Worm (Caenorhabditis elegans) whole organism, young adult: ENCODE data around the gene ugt-2.

Source experiments
- B0019.2 ChIP-seq: fragments of 200-800 bp; sonication (Bioruptor generic); conservative IDR thresholded peaks from 2 replicates; pipeline ENCODE4 v1.3.6; 2022; ENCODE audit warnings: missing genetic modification reagents, missing genetic modification characterization, missing compliant biosample characterization
- B0035.1 ChIP-seq: sonication (generic microtip); optimal IDR thresholded peaks from 2 replicates; lab custom pipeline; 2016; ENCODE audit warnings: missing genetic modification characterization, mild to moderate bottlenecking, missing compliant biosample characterization, missing genotype, missing genetic modification reagents
- B0261.1 ChIP-seq: sonication (generic microtip); optimal IDR thresholded peaks from 2 replicates; lab custom pipeline; 2016; ENCODE audit warnings: mild to moderate bottlenecking, missing genetic modification characterization, moderate library complexity, missing compliant biosample characterization
- D2030.7 ChIP-seq: fragments of 200-800 bp; sonication (Bioruptor generic); IDR thresholded peaks from 2 replicates; pipeline ENCODE4 v1.3.6; 2022; ENCODE audit warnings: missing genetic modification reagents, missing genetic modification characterization, missing compliant biosample characterization
- F10E7.11 ChIP-seq: sonication (generic microtip); optimal IDR thresholded peaks from 2 replicates; lab custom pipeline; 2017; ENCODE audit warnings: mild to moderate bottlenecking, missing genetic modification characterization, moderate library complexity, missing compliant biosample characterization
- F37B4.10 ChIP-seq: fragments of 200-800 bp; sonication (Bioruptor generic); IDR thresholded peaks from 2 replicates; pipeline ENCODE4 v1.3.6; 2022; ENCODE audit warnings: missing genetic modification characterization, missing compliant biosample characterization
- F55B11.4 ChIP-seq: sonication (generic microtip); optimal IDR thresholded peaks from 2 replicates; lab custom pipeline; 2016; ENCODE audit warnings: missing compliant biosample characterization, missing genetic modification characterization, borderline replicate concordance; ENCODE audit not compliant: insufficient read depth
- K12H6.12 ChIP-seq: fragments of 200-800 bp; sonication (Bioruptor generic); optimal IDR thresholded peaks from 2 replicates; lab custom pipeline; 2018; ENCODE audit warnings: mild to moderate bottlenecking, missing genetic modification characterization, missing compliant biosample characterization
- T07F8.4 ChIP-seq: sonication (generic microtip); optimal IDR thresholded peaks from 2 replicates; lab custom pipeline; 2016; ENCODE audit warnings: mild to moderate bottlenecking, missing genetic modification characterization, moderate library complexity, missing compliant biosample characterization
- T26A5.8 ChIP-seq: sonication (generic microtip); optimal IDR thresholded peaks from 2 replicates; lab custom pipeline; 2016; ENCODE audit warnings: missing genetic modification characterization, missing compliant biosample characterization
- Y53F4B.3 ChIP-seq: fragments of 200-800 bp; sonication (Bioruptor generic); IDR thresholded peaks from 2 replicates; pipeline ENCODE4 v1.3.6; 2022; ENCODE audit warnings: missing genetic modification reagents, missing genetic modification characterization, missing compliant biosample characterization
- Y95B8A.8 ChIP-seq: fragments of 200-800 bp; sonication (Bioruptor generic); IDR thresholded peaks from 2 replicates; pipeline ENCODE4 v1.3.6; 2022; ENCODE audit warnings: missing genetic modification reagents, missing genetic modification characterization, missing compliant biosample characterization
- akir-1 ChIP-seq: fragments of 200-800 bp; sonication (Bioruptor generic); optimal IDR thresholded peaks from 2 replicates; lab custom pipeline; 2018; ENCODE audit warnings: mild to moderate bottlenecking, missing genetic modification characterization, moderate library complexity, missing compliant biosample characterization
- aptf-3 ChIP-seq: fragments of 200-800 bp; sonication (Bioruptor generic); IDR thresholded peaks from 2 replicates; pipeline ENCODE4 v1.3.6; 2022; ENCODE audit warnings: missing genetic modification characterization, missing compliant biosample characterization
- attf-3 ChIP-seq: fragments of 200-800 bp; sonication (Bioruptor generic); conservative IDR thresholded peaks from 2 replicates; pipeline ENCODE4 v1.3.6; 2022; ENCODE audit warnings: missing genetic modification reagents, missing genetic modification characterization, missing compliant biosample characterization
- bed-1 ChIP-seq: fragments of 200-800 bp; sonication (Bioruptor generic); IDR thresholded peaks from 2 replicates; pipeline ENCODE4 v1.3.6; 2022; ENCODE audit warnings: missing genetic modification reagents, missing genetic modification characterization, missing compliant biosample characterization
- dpl-1 ChIP-seq: fragments of 150-350 bp; optimal IDR thresholded peaks from 2 replicates; lab custom pipeline; 2014; ENCODE audit warnings: missing biosample characterization, missing genetic modification reagents, missing genetic modification characterization
- efl-1 ChIP-seq: fragments of 150-350 bp; optimal IDR thresholded peaks from 2 replicates; lab custom pipeline; 2014; ENCODE audit warnings: missing biosample characterization, missing genetic modification reagents, missing genetic modification characterization
- hmg-20 ChIP-seq: fragments of 200-800 bp; sonication (Bioruptor generic); IDR thresholded peaks from 2 replicates; pipeline ENCODE4 v1.3.6; 2022; ENCODE audit warnings: missing genetic modification reagents, missing genetic modification characterization, missing compliant biosample characterization
- hsf-1 ChIP-seq: fragments of 200-800 bp; sonication (Bioruptor generic); IDR thresholded peaks from 2 replicates; pipeline ENCODE4 v1.3.6; 2022; ENCODE audit warnings: missing genetic modification reagents, missing genetic modification characterization, missing compliant biosample characterization
- lir-1 ChIP-seq: fragments of 200-800 bp; sonication (Bioruptor generic); conservative IDR thresholded peaks from 2 replicates; pipeline ENCODE4 v1.3.6; 2022; ENCODE audit warnings: missing genetic modification reagents, missing genetic modification characterization, missing compliant biosample characterization
- lsy-27 ChIP-seq: sonication (generic microtip); optimal IDR thresholded peaks from 2 replicates; lab custom pipeline; 2017; ENCODE audit warnings: missing genetic modification characterization, mild to moderate bottlenecking, missing compliant biosample characterization, antibody characterized with exemption, missing genotype, borderline replicate concordance; ENCODE audit not compliant: insufficient read depth
- madf-3 ChIP-seq: fragments of 200-800 bp; sonication (Bioruptor generic); IDR thresholded peaks from 2 replicates; pipeline ENCODE4 v1.3.6; 2022; ENCODE audit warnings: missing genetic modification reagents, missing genetic modification characterization, missing compliant biosample characterization
- madf-8 ChIP-seq: fragments of 200-800 bp; sonication (Bioruptor generic); conservative IDR thresholded peaks from 2 replicates; pipeline ENCODE4 v1.3.6; 2022; ENCODE audit warnings: missing genetic modification reagents, missing genetic modification characterization, missing compliant biosample characterization
- mel-28 ChIP-seq: sonication (generic microtip); optimal IDR thresholded peaks from 2 replicates; lab custom pipeline; 2016; ENCODE audit warnings: borderline replicate concordance, mild to moderate bottlenecking, missing genetic modification characterization, missing compliant biosample characterization
- mxl-1 ChIP-seq: sonication (generic microtip); optimal IDR thresholded peaks from 2 replicates; lab custom pipeline; 2016; ENCODE audit warnings: missing genetic modification characterization, missing compliant biosample characterization
- nfya-1 ChIP-seq: sonication (generic microtip); optimal IDR thresholded peaks from 2 replicates; lab custom pipeline; 2017; ENCODE audit warnings: antibody characterized with exemption, missing compliant biosample characterization, missing genetic modification characterization, borderline replicate concordance; ENCODE audit not compliant: insufficient read depth
- nfya-2 ChIP-seq: fragments of 200-800 bp; sonication (Bioruptor generic); IDR thresholded peaks from 2 replicates; pipeline ENCODE4 v1.3.6; 2022; ENCODE audit warnings: missing genetic modification reagents, missing genetic modification characterization, missing compliant biosample characterization
- nfyb-1 ChIP-seq: fragments of 200-800 bp; sonication (Bioruptor generic); IDR thresholded peaks from 2 replicates; pipeline ENCODE4 v1.3.6; 2022; ENCODE audit warnings: missing genetic modification reagents, missing genetic modification characterization, missing compliant biosample characterization
- nhr-27 ChIP-seq: fragments of 200-800 bp; sonication (Bioruptor generic); optimal IDR thresholded peaks from 2 replicates; lab custom pipeline; 2018; ENCODE audit warnings: mild to moderate bottlenecking, missing genetic modification characterization, moderate library complexity, missing compliant biosample characterization
- nhr-90 ChIP-seq: sonication (generic microtip); optimal IDR thresholded peaks from 2 replicates; lab custom pipeline; 2016; ENCODE audit warnings: missing genotype, mild to moderate bottlenecking, missing genetic modification characterization, missing compliant biosample characterization
- repo-1 ChIP-seq: sonication (generic microtip); optimal IDR thresholded peaks from 2 replicates; lab custom pipeline; 2017; ENCODE audit warnings: mild to moderate bottlenecking, missing genetic modification characterization, missing compliant biosample characterization
- zfh-2 ChIP-seq: fragments of 200-800 bp; sonication (Bioruptor generic); conservative IDR thresholded peaks from 2 replicates; pipeline ENCODE4 v1.3.6; 2022; ENCODE audit warnings: missing genetic modification reagents, missing genetic modification characterization, missing compliant biosample characterization
- ztf-26 ChIP-seq: sonication (generic microtip); optimal IDR thresholded peaks from 2 replicates; lab custom pipeline; 2017; ENCODE audit warnings: missing genetic modification characterization, missing compliant biosample characterization
- ztf-28 ChIP-seq: fragments of 200-800 bp; sonication (Bioruptor generic); IDR thresholded peaks from 2 replicates; pipeline ENCODE4 v1.3.6; 2022; ENCODE audit warnings: missing genetic modification reagents, missing genetic modification characterization, missing compliant biosample characterization
- ztf-3 ChIP-seq: fragments of 200-800 bp; sonication (Bioruptor generic); optimal IDR thresholded peaks from 2 replicates; lab custom pipeline; 2018; ENCODE audit warnings: mild to moderate bottlenecking, missing genetic modification characterization, missing compliant biosample characterization
- ztf-6 ChIP-seq: fragments of 200-800 bp; sonication (Bioruptor generic); IDR thresholded peaks from 2 replicates; pipeline ENCODE4 v1.3.6; 2022; ENCODE audit warnings: missing genetic modification reagents, missing genetic modification characterization, missing compliant biosample characterization

The ugt-2 gene

ce11 chrV:10414610-10415009, 16.0 kb downstream of the ugt-2 start, which contains the start of gene F15H10.9:
TSS of gene F15H10.9 (minus strand) at chrV:10414710.
- TF ChIP-seq repo-1 (tag; lab: Kevin White, UChicago) (no peak), Y95B8A.8 (no peak), mel-28 (tag; lab: Kevin White, UChicago) (no peak), nhr-27 (tag; lab: Kevin White, UChicago) (no peak), nfya-2 (GFP tag; lab: Robert Waterston, UW) (no peak), ztf-3 (GFP tag; lab: Kevin White, UChicago) (no peak), aptf-3 (no peak), dpl-1 (GFP tag; lab: Kevin White, UChicago) (no peak), B0035.1 (tag; lab: Kevin White, UChicago) (no peak), efl-1 (GFP tag; lab: Kevin White, UChicago) (no peak), ztf-26 (tag; lab: Kevin White, UChicago) (no peak), K12H6.12 (tag; lab: Kevin White, UChicago) (no peak), T26A5.8 (tag; lab: Kevin White, UChicago) (no peak), mxl-1 (tag; lab: Kevin White, UChicago) (no peak), bed-1 (GFP tag; lab: Robert Waterston, UW) (no peak), nfya-1 (tag; lab: Kevin White, UChicago) (no peak)

ce11 chrV:10416925-10417324, 18.3 kb downstream of the ugt-2 start, which contains the start of gene F15H10.10:
TSS of gene F15H10.10 (minus strand) at chrV:10417025.
- TF ChIP-seq lir-1 (GFP tag; lab: Robert Waterston, UW) (no peak), hsf-1 (no peak), Y53F4B.3 (no peak), madf-8 (GFP tag; lab: Robert Waterston, UW) (no peak), madf-3 (GFP tag; lab: Robert Waterston, UW) (no peak), attf-3 (GFP tag; lab: Robert Waterston, UW) (no peak), nhr-90 (tag; lab: Kevin White, UChicago) (no peak)

DNA sequence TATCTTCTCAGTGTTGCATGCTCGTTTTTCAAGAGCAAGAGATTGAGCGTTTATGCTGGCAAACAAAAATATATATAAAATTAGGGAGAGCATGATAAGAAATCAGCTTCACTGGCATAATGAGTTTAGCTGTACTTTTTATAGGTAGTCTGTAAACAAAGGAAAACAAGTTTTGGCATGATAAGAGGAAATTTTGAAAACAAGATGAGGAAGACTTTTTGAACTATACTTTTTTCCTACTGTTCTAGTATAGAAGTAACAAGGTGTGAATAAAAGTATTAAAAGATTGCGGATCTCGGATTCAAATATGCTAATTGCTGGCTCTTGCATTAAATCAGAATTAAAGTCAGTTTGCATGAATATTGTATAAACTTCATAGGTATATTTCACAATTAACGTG, 20.4 kb downstream of the ugt-2 start, which contains the start of gene F15H10.5:
F15H10.5 (minus strand) TSS at position 101 of the 400 bp plus-strand sequence.
- no peak for TF ChIP-seq hmg-20
- TF ChIP-seq ztf-6 = no peak
- no peak for TF ChIP-seq F55B11.4
- TF ChIP-seq B0019.2 (GFP tag; lab: Robert Waterston, UW) = no peak
- TF ChIP-seq ztf-28 (GFP tag; lab: Robert Waterston, UW) = no peak
- TF ChIP-seq F10E7.11 (tag; lab: Kevin White, UChicago) = no peak
- no peak for TF ChIP-seq lsy-27 (tag; lab: Kevin White, UChicago)
- TF ChIP-seq akir-1 (GFP tag; lab: Kevin White, UChicago) = no peak
- no peak for TF ChIP-seq efl-1 (GFP tag; lab: Kevin White, UChicago)
- no peak for TF ChIP-seq nfya-2 (GFP tag; lab: Robert Waterston, UW)
- no peak for TF ChIP-seq T07F8.4 (tag; lab: Kevin White, UChicago)
- TF ChIP-seq T26A5.8 (tag; lab: Kevin White, UChicago) = no peak
- no peak for TF ChIP-seq D2030.7 (GFP tag; lab: Robert Waterston, UW)
- no peak for TF ChIP-seq nfyb-1 (GFP tag; lab: Robert Waterston, UW)
- TF ChIP-seq aptf-3 = no peak
- no peak for TF ChIP-seq F37B4.10 (GFP tag; lab: Robert Waterston, UW)
- TF ChIP-seq B0261.1 (tag; lab: Kevin White, UChicago) = no peak
- no peak for TF ChIP-seq zfh-2 (GFP tag; lab: Robert Waterston, UW)
